Worm (Caenorhabditis elegans) whole organism, L1 larva: ENCODE measurements around the gene W03D2.9.

Experiments used
- C04F5.9 ChIP-seq: sonication (generic microtip); optimal IDR thresholded peaks from 2 replicates; lab custom pipeline; 2016; ENCODE audit warnings: missing genetic modification characterization, missing compliant biosample characterization
- C16A3.4 ChIP-seq: fragments of 150-350 bp; optimal IDR thresholded peaks from 2 replicates; lab custom pipeline; 2014; ENCODE audit warnings: missing biosample characterization, missing genetic modification characterization
- C34B4.2 ChIP-seq: sonication (generic microtip); optimal IDR thresholded peaks from 2 replicates; lab custom pipeline; 2017; ENCODE audit warnings: mild to moderate bottlenecking, missing genetic modification characterization, missing compliant biosample characterization
- F16B12.6 ChIP-seq: fragments of 150-350 bp; optimal IDR thresholded peaks from 2 replicates; lab custom pipeline; 2014; ENCODE audit warnings: missing biosample characterization, missing genetic modification characterization
- Y116A8C.19 ChIP-seq: sonication (generic microtip); optimal IDR thresholded peaks from 2 replicates; lab custom pipeline; 2016; ENCODE audit warnings: missing compliant biosample characterization, missing genetic modification characterization, borderline replicate concordance
- aha-1 ChIP-seq: fragments of 150-350 bp; optimal IDR thresholded peaks from 2 replicates; lab custom pipeline; 2014; ENCODE audit warnings: missing biosample characterization, missing genetic modification characterization
- alr-1 ChIP-seq: fragments of 200-800 bp; sonication (Bioruptor generic); optimal IDR thresholded peaks from 2 replicates; lab custom pipeline; 2018; ENCODE audit warnings: borderline replicate concordance, mild to moderate bottlenecking, missing genetic modification characterization, missing compliant biosample characterization
- aly-2 ChIP-seq: fragments of 150-350 bp; optimal IDR thresholded peaks from 2 replicates; lab custom pipeline; 2014; ENCODE audit warnings: missing biosample characterization, missing genetic modification characterization
- ama-1 ChIP-seq: fragments of 150-350 bp; optimal IDR thresholded peaks from 2 replicates; lab custom pipeline; 2014
- ceh-8 ChIP-seq: fragments of 200-800 bp; sonication (Bioruptor generic); optimal IDR thresholded peaks from 2 replicates; lab custom pipeline; 2018; ENCODE audit warnings: mild to moderate bottlenecking, missing genetic modification characterization, moderate library complexity, missing compliant biosample characterization
- ceh-88 ChIP-seq: fragments of 200-800 bp; sonication (Bioruptor generic); IDR thresholded peaks from 2 replicates; pipeline ENCODE4 v1.3.6; 2022; ENCODE audit warnings: missing genetic modification characterization, missing compliant biosample characterization
- ceh-90 ChIP-seq: sonication (generic microtip); optimal IDR thresholded peaks from 2 replicates; lab custom pipeline; 2016; ENCODE audit warnings: missing genetic modification characterization, missing compliant biosample characterization
- ces-1 ChIP-seq: fragments of 150-350 bp; optimal IDR thresholded peaks from 2 replicates; lab custom pipeline; 2014; ENCODE audit warnings: missing biosample characterization, missing genetic modification reagents, missing genetic modification characterization
- dsc-1 ChIP-seq: sonication (generic microtip); optimal IDR thresholded peaks from 2 replicates; lab custom pipeline; 2016; ENCODE audit warnings: mild to moderate bottlenecking, missing genetic modification characterization, missing compliant biosample characterization
- efl-1 ChIP-seq, 4 experiments: fragments of 150-350 bp; optimal IDR thresholded peaks in 3 of 4; peaks in 1 of 4; 1 replicate in 1 of 4; 2 replicates in 3 of 4; lab custom pipeline; 2014; ENCODE audit warnings: missing biosample characterization in 2 of 4, missing genetic modification characterization in 2 of 4, missing genetic modification reagents in 2 of 4
- elt-2 ChIP-seq: sonication (generic microtip); optimal IDR thresholded peaks from 2 replicates; lab custom pipeline; 2016; ENCODE audit warnings: missing genetic modification characterization, mild to moderate bottlenecking, inconsistent platforms, missing compliant biosample characterization, missing genetic modification reagents
- elt-3 ChIP-seq, 6 experiments: fragments of 150-350 bp in 1 of 6; sonication (generic microtip); optimal IDR thresholded peaks; 2 replicates each; lab custom pipeline; 2017 to 2018; ENCODE audit warnings: missing biosample characterization in 6 of 6, missing genetic modification characterization in 6 of 6, inconsistent platforms in 1 of 6
- ets-5 ChIP-seq: fragments of 200-800 bp; sonication (Bioruptor generic); IDR thresholded peaks from 2 replicates; pipeline ENCODE4 v1.3.6; 2022; ENCODE audit warnings: missing genetic modification characterization, missing compliant biosample characterization
- fkh-4 ChIP-seq: sonication (generic microtip); optimal IDR thresholded peaks from 2 replicates; lab custom pipeline; 2016; ENCODE audit warnings: missing compliant biosample characterization, missing genetic modification characterization, borderline replicate concordance
- fkh-8 ChIP-seq: sonication (generic microtip); optimal IDR thresholded peaks from 2 replicates; lab custom pipeline; 2016; ENCODE audit warnings: mild to moderate bottlenecking, missing genetic modification characterization, missing compliant biosample characterization
- grh-1 ChIP-seq: fragments of 200-800 bp; sonication (Bioruptor generic); IDR thresholded peaks from 2 replicates; pipeline ENCODE4 v1.3.6; 2022; ENCODE audit warnings: missing genetic modification reagents, missing genetic modification characterization, missing compliant biosample characterization
- hlh-17 ChIP-seq: fragments of 200-800 bp; sonication (Bioruptor generic); optimal IDR thresholded peaks from 2 replicates; lab custom pipeline; 2018; ENCODE audit warnings: missing genetic modification characterization, mild to moderate bottlenecking, missing compliant biosample characterization, moderate library complexity, borderline replicate concordance
- irx-1 ChIP-seq: sonication (generic microtip); optimal IDR thresholded peaks from 2 replicates; lab custom pipeline; 2016; ENCODE audit warnings: missing genetic modification characterization, missing compliant biosample characterization
- isw-1 ChIP-seq: fragments of 200-800 bp; sonication (Bioruptor generic); IDR thresholded peaks from 2 replicates; pipeline ENCODE4 v1.3.6; 2022; ENCODE audit warnings: missing genetic modification characterization, missing compliant biosample characterization
- jun-1 ChIP-seq: fragments of 150-350 bp; optimal IDR thresholded peaks from 2 replicates; lab custom pipeline; 2014; ENCODE audit warnings: missing biosample characterization, missing genetic modification reagents, missing genetic modification characterization
- lin-14 ChIP-seq: fragments of 200-800 bp; sonication (Bioruptor generic); optimal IDR thresholded peaks from 2 replicates; lab custom pipeline; 2018; ENCODE audit warnings: mild to moderate bottlenecking, missing genetic modification characterization, moderate library complexity, missing compliant biosample characterization
- lin-15B ChIP-seq: fragments of 150-350 bp; sonication (generic microtip); optimal IDR thresholded peaks from 3 replicates; lab custom pipeline; 2014; ENCODE audit warnings: missing biosample characterization, missing genetic modification characterization
- lin-35 ChIP-seq, 2 experiments: fragments of 150-350 bp; optimal IDR thresholded peaks; 2 replicates each; lab custom pipeline; 2014; ENCODE audit warnings: missing biosample characterization in 2 of 2, missing genetic modification characterization in 2 of 2, missing genetic modification reagents in 2 of 2
- lir-3 ChIP-seq: sonication (generic microtip); optimal IDR thresholded peaks from 2 replicates; lab custom pipeline; 2016; ENCODE audit warnings: mild to moderate bottlenecking, missing genetic modification characterization, moderate library complexity, missing compliant biosample characterization; ENCODE audit not compliant: poor library complexity
- lsy-2 ChIP-seq, 2 experiments: fragments of 150-350 bp; optimal IDR thresholded peaks; 2 replicates each; lab custom pipeline; 2014; ENCODE audit warnings: missing biosample characterization in 2 of 2, missing genetic modification characterization in 2 of 2
- mdl-1 ChIP-seq, 2 experiments: fragments of 150-350 bp; optimal IDR thresholded peaks; 2 replicates each; lab custom pipeline; 2014 to 2017; ENCODE audit warnings: missing biosample characterization in 2 of 2, missing genetic modification characterization in 2 of 2, inconsistent platforms in 1 of 2
- mep-1 ChIP-seq: fragments of 150-350 bp; optimal IDR thresholded peaks from 2 replicates; lab custom pipeline; 2014; ENCODE audit warnings: missing biosample characterization, missing genetic modification characterization
- nhr-12 ChIP-seq: sonication (generic microtip); optimal IDR thresholded peaks from 2 replicates; lab custom pipeline; 2017; ENCODE audit warnings: missing biosample characterization, missing genetic modification characterization
- nhr-20 ChIP-seq: sonication (generic microtip); optimal IDR thresholded peaks from 2 replicates; lab custom pipeline; 2016; ENCODE audit warnings: mild to moderate bottlenecking, missing genetic modification characterization, missing compliant biosample characterization
- nhr-237 ChIP-seq: fragments of 150-350 bp; optimal IDR thresholded peaks from 2 replicates; lab custom pipeline; 2014; ENCODE audit warnings: missing biosample characterization, missing genetic modification characterization
- nhr-47 ChIP-seq: sonication (generic microtip); optimal IDR thresholded peaks from 2 replicates; lab custom pipeline; 2016; ENCODE audit warnings: mild to moderate bottlenecking, missing genetic modification characterization, moderate library complexity, missing compliant biosample characterization
- nhr-84 ChIP-seq: sonication (generic microtip); optimal IDR thresholded peaks from 2 replicates; lab custom pipeline; 2017; ENCODE audit warnings: missing biosample characterization, missing genetic modification characterization
- nhr-90 ChIP-seq: sonication (generic microtip); optimal IDR thresholded peaks from 2 replicates; lab custom pipeline; 2016; ENCODE audit warnings: mild to moderate bottlenecking, missing genetic modification characterization, missing compliant biosample characterization; ENCODE audit not compliant: poor library complexity
- pax-3 ChIP-seq: fragments of 200-800 bp; sonication (Bioruptor generic); optimal IDR thresholded peaks from 2 replicates; lab custom pipeline; 2018; ENCODE audit warnings: mild to moderate bottlenecking, missing genetic modification characterization, moderate library complexity, missing compliant biosample characterization
- rnt-1 ChIP-seq: sonication (generic microtip); optimal IDR thresholded peaks from 2 replicates; lab custom pipeline; 2016; ENCODE audit warnings: mild to moderate bottlenecking, missing genetic modification characterization, moderate library complexity, missing compliant biosample characterization
- skn-1 ChIP-seq: fragments of 150-350 bp; optimal IDR thresholded peaks from 2 replicates; lab custom pipeline; 2014; ENCODE audit warnings: missing biosample characterization, missing genetic modification characterization
- snu-23 ChIP-seq: sonication (generic microtip); optimal IDR thresholded peaks from 2 replicates; lab custom pipeline; 2016; ENCODE audit warnings: missing genetic modification characterization, missing compliant biosample characterization
- sox-4 ChIP-seq: sonication (generic microtip); optimal IDR thresholded peaks from 2 replicates; lab custom pipeline; 2016; ENCODE audit warnings: missing genetic modification characterization, missing compliant biosample characterization
- sptf-1 ChIP-seq: fragments of 150-350 bp; optimal IDR thresholded peaks from 2 replicates; lab custom pipeline; 2014; ENCODE audit warnings: missing biosample characterization, missing genetic modification characterization
- sup-37 ChIP-seq: fragments of 200-800 bp; sonication (Bioruptor generic); optimal IDR thresholded peaks from 2 replicates; lab custom pipeline; 2018; ENCODE audit warnings: mild to moderate bottlenecking, missing genetic modification characterization, missing compliant biosample characterization
- swsn-7 ChIP-seq: sonication (generic microtip); optimal IDR thresholded peaks from 2 replicates; lab custom pipeline; 2016; ENCODE audit warnings: missing genetic modification characterization, missing compliant biosample characterization
- tbx-2 ChIP-seq: sonication (generic microtip); optimal IDR thresholded peaks from 2 replicates; lab custom pipeline; 2016; ENCODE audit warnings: missing genetic modification characterization, missing compliant biosample characterization
- unc-130 ChIP-seq: fragments of 150-350 bp; optimal IDR thresholded peaks from 2 replicates; lab custom pipeline; 2017; ENCODE audit warnings: missing biosample characterization, missing genetic modification characterization, inconsistent platforms
- unc-30 ChIP-seq: sonication (generic microtip); optimal IDR thresholded peaks from 2 replicates; lab custom pipeline; 2017; ENCODE audit warnings: missing biosample characterization, missing genetic modification characterization
- unc-86 ChIP-seq: sonication (generic microtip); optimal IDR thresholded peaks from 2 replicates; lab custom pipeline; 2016; ENCODE audit warnings: missing genetic modification characterization, missing compliant biosample characterization
- xbp-1 ChIP-seq: sonication (generic microtip); optimal IDR thresholded peaks from 2 replicates; lab custom pipeline; 2016; ENCODE audit warnings: missing genetic modification characterization, missing compliant biosample characterization
- zip-4 ChIP-seq: fragments of 200-800 bp; sonication (Bioruptor generic); optimal IDR thresholded peaks from 2 replicates; lab custom pipeline; 2018; ENCODE audit warnings: mild to moderate bottlenecking, missing genetic modification characterization, moderate library complexity, missing compliant biosample characterization
- ztf-4 ChIP-seq: fragments of 150-350 bp; optimal IDR thresholded peaks from 2 replicates; lab custom pipeline; 2014; ENCODE audit warnings: missing biosample characterization, missing genetic modification characterization

W03D2.9 gene

ce11 chrIV:4028177-4028576, 46.3 kb downstream of the W03D2.9 start:
- peak; percentile 70 for TF ChIP-seq elt-2 (tag; lab: Kevin White, UChicago)
- peak; percentile 13 to 66 for TF ChIP-seq lsy-2 (tag; optimal IDR thresholded peaks at IDR 0.05; lab: Kevin White, UChicago)
- no peak for TF ChIP-seq nhr-84
- peak; percentile 65 for TF ChIP-seq swsn-7 (tag; lab: Kevin White, UChicago)
- peak; percentile 59 for TF ChIP-seq ztf-4 (tag; lab: Kevin White, UChicago)
- no peak for TF ChIP-seq unc-30
- TF ChIP-seq nhr-237 (tag; lab: Kevin White, UChicago): peak; percentile 19
- peak; percentile 76 for TF ChIP-seq rnt-1 (tag; lab: Kevin White, UChicago)
- TF ChIP-seq aha-1 (tag; lab: Kevin White, UChicago): no peak
- TF ChIP-seq mep-1 (tag; lab: Kevin White, UChicago): peak; percentile 37
- TF ChIP-seq ceh-90 (tag; lab: Kevin White, UChicago): no peak
- TF ChIP-seq alr-1: no peak
- peak; percentile 84 for TF ChIP-seq snu-23 (GFP tag; lab: Kevin White, UChicago)
- TF ChIP-seq grh-1: no peak
- peak; percentile 53 for TF ChIP-seq xbp-1 (tag; lab: Kevin White, UChicago)
- peak; percentile 81 for TF ChIP-seq nhr-20 (tag; lab: Kevin White, UChicago)
- TF ChIP-seq fkh-8: no peak
- TF ChIP-seq sox-4: no peak
- TF ChIP-seq nhr-12 (tag; lab: Kevin White, UChicago): no peak
- no peak for TF ChIP-seq aly-2 (tag; lab: Kevin White, UChicago)
- TF ChIP-seq efl-1 (optimal IDR thresholded peaks at IDR 0.05; lab: Kevin White, UChicago): peak; percentile 51 to 60
- TF ChIP-seq efl-1 (GFP tag; optimal IDR thresholded peaks at IDR 0.05 in 1 of 2; lab: Kevin White, UChicago): peak in 1 of 2 experiments; percentile 95
- peak; percentile 91 for TF ChIP-seq lin-14
- no peak for TF ChIP-seq unc-86 (tag; lab: Kevin White, UChicago)
- TF ChIP-seq jun-1 (tag; lab: Kevin White, UChicago): peak; percentile 45
- no peak for TF ChIP-seq zip-4 (GFP tag; lab: Kevin White, UChicago)
- no peak for TF ChIP-seq F16B12.6 (tag; lab: Kevin White, UChicago)
- TF ChIP-seq skn-1 (tag; lab: Kevin White, UChicago): peak; percentile 35
- no peak for TF ChIP-seq ets-5 (GFP tag; lab: Robert Waterston, UW)
- TF ChIP-seq dsc-1: peak; percentile 35
- TF ChIP-seq lin-15B (tag; lab: Kevin White, UChicago): no peak
- no peak for TF ChIP-seq pax-3
- no peak for TF ChIP-seq sup-37 (GFP tag; lab: Kevin White, UChicago)
- TF ChIP-seq C34B4.2: no peak
- peak in 4 of 6 experiments; percentile 27 to 64 (median 37) for TF ChIP-seq elt-3 (tag; optimal IDR thresholded peaks at IDR 0.05; lab: Kevin White, UChicago)
- no peak for TF ChIP-seq isw-1 (GFP tag; lab: Robert Waterston, UW)
- peak; percentile 15 for TF ChIP-seq irx-1
- peak; percentile 57 to 67 for TF ChIP-seq lin-35 (GFP tag; optimal IDR thresholded peaks at IDR 0.05; lab: Kevin White, UChicago)
- no peak for TF ChIP-seq lir-3 (tag; lab: Kevin White, UChicago)
- no peak for TF ChIP-seq ces-1 (GFP tag; lab: Kevin White, UChicago)
- TF ChIP-seq C16A3.4 (tag; lab: Kevin White, UChicago): peak; percentile 72
- peak; percentile 76 for TF ChIP-seq unc-130 (tag; lab: Kevin White, UChicago)
- TF ChIP-seq ceh-8 (GFP tag; lab: Kevin White, UChicago): peak; percentile 37
- TF ChIP-seq fkh-4 (tag; lab: Kevin White, UChicago): no peak
- TF ChIP-seq C04F5.9 (tag; lab: Kevin White, UChicago): no peak
- TF ChIP-seq ama-1: no peak
- peak; percentile 72 for TF ChIP-seq nhr-47 (tag; lab: Kevin White, UChicago)
- TF ChIP-seq mdl-1 (tag; optimal IDR thresholded peaks at IDR 0.05; lab: Kevin White, UChicago): peak; percentile 16 to 75
- TF ChIP-seq sptf-1 (tag; lab: Kevin White, UChicago): no peak
- TF ChIP-seq Y116A8C.19 (tag; lab: Kevin White, UChicago): no peak
- TF ChIP-seq nhr-90: peak; percentile 72
- TF ChIP-seq hlh-17 (GFP tag; lab: Kevin White, UChicago): no peak
- no peak; the same call in 1 of the 2 replicates for TF ChIP-seq ceh-88
- peak; percentile 82 for TF ChIP-seq tbx-2
